Worm (Caenorhabditis elegans) whole organism, young adult: ENCODE measurements around the gene K07E8.7.

Source experiments
- F49E8.2 ChIP-seq: sonication (generic microtip); optimal IDR thresholded peaks from 3 replicates; lab custom pipeline; 2017; ENCODE audit warnings: missing genetic modification characterization, mild to moderate bottlenecking, missing compliant biosample characterization, antibody characterized with exemption, moderate library complexity; ENCODE audit not compliant: insufficient read depth
- ama-1 ChIP-seq, 3 experiments: fragments of 150-350 bp in 1 of 3; sonication (generic microtip) in 2 of 3; optimal IDR thresholded peaks; 2 replicates each; lab custom pipeline; 2014 to 2018; ENCODE audit warnings: missing biosample characterization in 2 of 3, missing genetic modification characterization in 2 of 3, missing genetic modification reagents in 2 of 3
- lin-35 ChIP-seq, 3 experiments: fragments of 150-350 bp in 2 of 3; sonication (generic microtip) in 1 of 3; optimal IDR thresholded peaks; 2 replicates each; lab custom pipeline; 2014 to 2018; ENCODE audit warnings: missing biosample characterization in 3 of 3, missing genetic modification characterization in 3 of 3, missing genetic modification reagents in 3 of 3
- nfya-1 ChIP-seq: sonication (generic microtip); optimal IDR thresholded peaks from 2 replicates; lab custom pipeline; 2017; ENCODE audit warnings: antibody characterized with exemption, missing compliant biosample characterization, missing genetic modification characterization, borderline replicate concordance; ENCODE audit not compliant: insufficient read depth
- snpc-1.1 ChIP-seq: sonication (generic microtip); optimal IDR thresholded peaks from 2 replicates; lab custom pipeline; 2017; ENCODE audit warnings: missing genetic modification characterization, mild to moderate bottlenecking, missing compliant biosample characterization, antibody characterized with exemption, moderate library complexity, missing genotype, missing genetic modification reagents; ENCODE audit not compliant: insufficient read depth
- unc-62 ChIP-seq: fragments of 150-350 bp; optimal IDR thresholded peaks from 2 replicates; lab custom pipeline; 2014; ENCODE audit warnings: missing biosample characterization, missing genetic modification reagents, missing genetic modification characterization

- TF ChIP-seq nfya-1 (no peak), F49E8.2 (tag; lab: Kevin White, UChicago) (no peak), ama-1 (optimal IDR thresholded peaks at IDR 0.05; lab: Kevin White, UChicago) (no peak), ama-1 (GFP tag; optimal IDR thresholded peaks at IDR 0.05; lab: Kevin White, UChicago) (no peak), unc-62 (GFP tag; lab: Kevin White, UChicago) (no peak), snpc-1.1 (no peak), lin-35 (GFP tag; optimal IDR thresholded peaks at IDR 0.05; lab: Kevin White, UChicago) (no peak)
Observed at ce11 chrII:650321-651005, at the start of gene K07E8.7, which contains the start of gene frpr-14.
